Fruit fly (Drosophila melanogaster): ENCODE results near the gene Dpm3.

Dpm3 gene

dm6 chr3R:13406898-13407297 lies 4.0 kb upstream of the Dpm3 start, which contains the start of gene yellow-e2:
Gene yellow-e2 (minus strand): TSS chr3R:13406998.
- no peak for TF ChIP-seq CG32264 (GFP tag; optimal IDR thresholded peaks at IDR 0.05)

DNA sequence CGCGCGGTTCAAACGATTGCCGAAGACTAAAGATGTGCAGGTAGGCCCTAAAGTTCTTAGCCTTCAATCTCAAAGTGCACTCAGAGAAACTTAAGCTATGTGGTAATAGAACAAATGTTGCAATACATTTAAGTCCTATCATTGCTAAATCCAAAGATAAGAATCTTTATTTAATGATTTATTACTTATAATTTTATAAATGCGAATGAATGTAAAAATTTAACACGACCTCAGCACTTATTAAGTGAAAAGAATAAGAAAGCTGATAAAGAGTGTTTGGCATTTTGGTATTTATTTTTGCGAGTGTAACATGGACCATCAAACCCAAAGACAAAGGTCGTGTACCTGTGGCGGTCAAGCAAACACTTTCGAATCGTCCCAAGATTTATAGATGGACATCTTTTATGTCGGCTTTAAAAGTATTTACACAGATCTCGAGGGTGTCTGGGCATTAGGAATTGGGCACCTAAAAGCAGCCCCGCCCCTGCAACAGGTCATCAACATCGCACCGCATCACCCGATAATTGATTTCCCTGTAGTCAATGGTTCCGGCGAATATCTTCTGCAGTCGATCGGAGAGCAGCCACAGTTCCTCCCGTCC lies 2.1 kb upstream of the Dpm3 start, which contains the start of gene yellow-e3:
Gene yellow-e3, minus strand, starts transcription at position 30 of the 601 bp plus-strand sequence.
- peak; percentile 6 for TF ChIP-seq h (GFP tag; optimal IDR thresholded peaks at IDR 0.05)
- TF ChIP-seq Sp1 (GFP tag; optimal IDR thresholded peaks at IDR 0.05), result no peak

DNA sequence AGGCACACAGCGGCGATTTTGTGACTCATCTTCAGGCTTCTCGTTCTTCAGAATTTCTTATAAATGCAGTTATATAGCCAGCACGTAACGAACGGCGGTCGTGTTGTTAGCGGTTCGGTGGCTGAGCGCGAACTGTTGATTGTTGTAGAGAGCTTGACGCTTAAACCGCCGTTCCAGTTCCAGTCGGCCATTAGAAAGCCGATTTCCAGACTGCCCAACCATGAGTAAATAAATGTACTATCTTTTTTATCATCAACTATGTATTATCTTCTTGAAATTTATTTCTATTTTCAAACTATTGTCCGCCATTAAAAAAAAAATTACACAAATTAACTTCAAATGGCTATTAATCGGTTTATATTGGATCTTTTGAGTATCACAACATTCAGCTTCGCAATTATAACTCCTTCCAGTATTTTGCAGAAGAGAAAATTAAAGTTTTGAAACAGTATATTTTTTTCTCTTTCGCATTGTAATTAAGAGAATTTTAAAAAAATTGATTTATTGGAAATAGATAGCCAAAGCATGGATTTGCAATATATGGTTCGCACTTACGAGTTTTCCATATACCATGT lies 1.0 kb downstream of the Dpm3 start, which contains the start of gene GILT1:
Gene GILT1, minus strand, starts transcription at position 141 of the 575 bp plus-strand sequence.
- TF ChIP-seq HLH106 (tag; optimal IDR thresholded peaks at IDR 0.05) (no peak), CG9705 (GFP tag; optimal IDR thresholded peaks at IDR 0.05) (no peak), foxo (GFP tag; optimal IDR thresholded peaks at IDR 0.05) (peak in 1 of 2 experiments; percentile 5), lola (GFP tag; optimal IDR thresholded peaks at IDR 0.05) (no peak), usp (GFP tag; optimal IDR thresholded peaks at IDR 0.05) (no peak), woc (GFP tag; optimal IDR thresholded peaks at IDR 0.05) (peak; percentile 0), dl (GFP tag; optimal IDR thresholded peaks at IDR 0.05; ENCODE audit: insufficient read depth in 1 of 2, partially characterized antibody in 2 of 2) (no peak), pan (optimal IDR thresholded peaks at IDR 0.05) (no peak), dsf (GFP tag; optimal IDR thresholded peaks at IDR 0.05; ENCODE audit: borderline replicate concordance) (no peak), brk (GFP tag; optimal IDR thresholded peaks at IDR 0.05) (peak; percentile 58), tai (GFP tag; optimal IDR thresholded peaks at IDR 0.05) (peak; percentile 48), ey (GFP tag; optimal IDR thresholded peaks at IDR 0.05) (no peak), dmrt93B (GFP tag; optimal IDR thresholded peaks at IDR 0.05) (no peak), Myc (optimal IDR thresholded peaks at IDR 0.05) (no peak), Jra (GFP tag; optimal IDR thresholded peaks at IDR 0.05) (peak; percentile 45), CG32264 (GFP tag; optimal IDR thresholded peaks at IDR 0.05) (no peak), Hr83 (GFP tag; optimal IDR thresholded peaks at IDR 0.05; ENCODE audit: poor library complexity, severe bottlenecking) (peak; percentile 18), Hnf4 (GFP tag; optimal IDR thresholded peaks at IDR 0.05) (no peak), br (GFP tag; optimal IDR thresholded peaks at IDR 0.05) (peak; percentile 42), rgr (GFP tag; optimal IDR thresholded peaks at IDR 0.05) (peak; percentile 35), jim (GFP tag; optimal IDR thresholded peaks at IDR 0.05) (no peak), psq (GFP tag; optimal IDR thresholded peaks at IDR 0.05) (no peak), Dif (GFP tag; optimal IDR thresholded peaks at IDR 0.05; ENCODE audit: partially characterized antibody) (no peak), Sp1 (GFP tag; optimal IDR thresholded peaks at IDR 0.05) (no peak), h (GFP tag; optimal IDR thresholded peaks at IDR 0.05) (peak; percentile 5), N (GFP tag; optimal IDR thresholded peaks at IDR 0.05) (no peak), GATAd (GFP tag; optimal IDR thresholded peaks at IDR 0.05) (no peak), Mio (GFP tag; optimal IDR thresholded peaks at IDR 0.05) (no peak)

- TF ChIP-seq sage (GFP tag; optimal IDR thresholded peaks at IDR 0.05) (peak; percentile 86), Vsx2 (GFP tag; optimal IDR thresholded peaks at IDR 0.05; ENCODE audit: partially characterized antibody) (peak; percentile 47), GATAd (GFP tag; optimal IDR thresholded peaks at IDR 0.05) (no peak), Hr78 (GFP tag; optimal IDR thresholded peaks at IDR 0.05) (no peak), Jra (GFP tag; optimal IDR thresholded peaks at IDR 0.05) (peak; percentile 85), Dfd (GFP tag; optimal IDR thresholded peaks at IDR 0.05) (no peak), Sp1 (GFP tag; optimal IDR thresholded peaks at IDR 0.05) (peak; percentile 95), fru (GFP tag; optimal IDR thresholded peaks at IDR 0.05) (peak; percentile 95), rgr (GFP tag; optimal IDR thresholded peaks at IDR 0.05) (peak; percentile 93), lola (GFP tag; optimal IDR thresholded peaks at IDR 0.05) (no peak), OdsH (GFP tag; optimal IDR thresholded peaks at IDR 0.05) (peak; percentile 95), h (GFP tag; optimal IDR thresholded peaks at IDR 0.05) (peak; percentile 94), CG32264 (GFP tag; optimal IDR thresholded peaks at IDR 0.05) (peak; percentile 76), jim (GFP tag; optimal IDR thresholded peaks at IDR 0.05) (no peak), HLH106 (tag; optimal IDR thresholded peaks at IDR 0.05) (peak; percentile 93), dsf (GFP tag; optimal IDR thresholded peaks at IDR 0.05; ENCODE audit: borderline replicate concordance) (peak; percentile 73), dmrt93B (GFP tag; optimal IDR thresholded peaks at IDR 0.05) (peak; percentile 81), N (GFP tag; optimal IDR thresholded peaks at IDR 0.05) (no peak), Abd-B (GFP tag; optimal IDR thresholded peaks at IDR 0.05) (no peak), Dif (GFP tag; optimal IDR thresholded peaks at IDR 0.05; ENCODE audit: partially characterized antibody) (peak; percentile 59), br (GFP tag; optimal IDR thresholded peaks at IDR 0.05) (peak; percentile 95), Myc (optimal IDR thresholded peaks at IDR 0.05) (no peak), Rel (GFP tag; optimal IDR thresholded peaks at IDR 0.05) (peak; percentile 31), Rel (tag; optimal IDR thresholded peaks at IDR 0.05) (peak; percentile 65), Hr83 (GFP tag; optimal IDR thresholded peaks at IDR 0.05; ENCODE audit: poor library complexity, severe bottlenecking) (no peak), usp (GFP tag; optimal IDR thresholded peaks at IDR 0.05) (no peak), Hnf4 (GFP tag; optimal IDR thresholded peaks at IDR 0.05) (peak; percentile 91), ey (GFP tag; optimal IDR thresholded peaks at IDR 0.05) (peak; percentile 94), CG9705 (GFP tag; optimal IDR thresholded peaks at IDR 0.05) (peak; percentile 81), psq (GFP tag; optimal IDR thresholded peaks at IDR 0.05) (peak; percentile 90), tai (GFP tag; optimal IDR thresholded peaks at IDR 0.05) (peak; percentile 76), foxo (GFP tag; optimal IDR thresholded peaks at IDR 0.05) (peak; percentile 68 to 94)
These were observed 1.7 kb downstream of the Dpm3 start for dm6 chr3R:13400902-13401721.

All from whole organism, wandering third instar larva.